Worm (Caenorhabditis elegans): Measurements from ENCODE around the gene lec-8.

lec-8 gene

DNA sequence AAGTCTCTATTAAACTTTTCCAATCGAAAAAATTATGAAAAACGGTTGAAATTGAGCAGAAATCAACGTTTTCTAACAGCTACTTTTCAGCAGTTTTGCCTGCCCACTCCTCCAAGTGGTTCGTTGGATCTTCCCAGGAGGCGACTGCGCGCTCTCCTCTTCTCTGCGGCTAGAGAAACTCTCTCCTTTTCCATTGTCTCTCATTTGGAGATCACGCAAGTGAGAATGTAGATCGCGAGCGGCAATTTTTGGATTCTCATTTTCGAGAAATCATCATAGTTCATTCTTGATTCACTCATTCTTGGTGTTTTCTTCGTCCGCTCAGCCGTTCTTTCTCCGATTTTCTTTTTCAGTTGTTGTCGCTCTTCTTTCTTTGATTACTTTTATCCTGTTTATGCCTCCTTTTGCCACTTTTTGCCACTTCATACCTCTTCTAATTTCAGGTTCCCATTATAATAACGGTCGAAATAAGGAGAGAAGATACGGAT, 33.5 kb downstream of the lec-8 start, which contains the start of gene mrp-4:
mrp-4 (plus strand) TSS at position 438 of the 488 bp plus-strand sequence.
- no peak for TF ChIP-seq ztf-16 (tag; optimal IDR thresholded peaks at IDR 0.05)
- TF ChIP-seq ref-2 (tag; optimal IDR thresholded peaks at IDR 0.05) = no peak
- TF ChIP-seq nfya-1 (tag; optimal IDR thresholded peaks at IDR 0.05) = no peak
- no peak for TF ChIP-seq tbx-7 (tag; optimal IDR thresholded peaks at IDR 0.05)
- TF ChIP-seq pros-1 (tag; optimal IDR thresholded peaks at IDR 0.05) = no peak
- no peak for TF ChIP-seq ets-4 (tag; optimal IDR thresholded peaks at IDR 0.05)
- no peak for TF ChIP-seq fkh-6 (tag; optimal IDR thresholded peaks at IDR 0.05)
- no peak for TF ChIP-seq ceh-45 (GFP tag; IDR thresholded peaks at IDR 0.05)
- TF ChIP-seq odd-2 (tag; optimal IDR thresholded peaks at IDR 0.05) = no peak
- TF ChIP-seq gmeb-2 (tag; optimal IDR thresholded peaks at IDR 0.05) = no peak
- TF ChIP-seq dve-1 (tag; optimal IDR thresholded peaks at IDR 0.05) = no peak
- TF ChIP-seq ahr-1 (tag; optimal IDR thresholded peaks at IDR 0.05) = no peak
- TF ChIP-seq madf-2 (tag; optimal IDR thresholded peaks at IDR 0.05) = no peak
- TF ChIP-seq pax-1 (tag; optimal IDR thresholded peaks at IDR 0.05) = no peak
- no peak for TF ChIP-seq elt-4 (tag; optimal IDR thresholded peaks at IDR 0.05)

DNA sequence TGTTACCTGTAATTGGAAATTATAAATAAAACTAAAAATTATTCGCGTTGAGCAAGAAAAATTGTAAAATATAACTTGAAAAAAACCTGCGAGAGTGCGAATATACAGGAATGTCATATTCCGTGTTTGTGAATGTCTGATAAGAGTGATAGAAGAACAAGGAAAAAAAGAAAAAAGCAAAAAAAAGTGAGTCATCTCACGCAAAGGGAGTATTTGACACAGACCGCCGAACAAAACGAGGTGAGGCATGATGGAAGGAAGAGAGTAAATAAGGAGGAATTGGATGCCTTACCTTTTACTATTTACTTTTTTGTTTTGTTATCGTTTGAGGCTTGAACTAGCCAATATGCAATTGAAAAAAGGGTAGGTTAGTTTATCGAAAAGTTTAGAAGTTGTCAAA, 42.0 kb downstream of the lec-8 start, which contains the start of gene F21G4.1:
F21G4.1 (minus strand) TSS at position 6 of the 400 bp plus-strand sequence.
- TF ChIP-seq zip-5 (tag; optimal IDR thresholded peaks at IDR 0.05) = no peak
- no peak for TF ChIP-seq hlh-6 (tag; optimal IDR thresholded peaks at IDR 0.05)
- no peak for TF ChIP-seq lin-11 (tag; optimal IDR thresholded peaks at IDR 0.05)
- no peak for TF ChIP-seq sox-2 (GFP tag; IDR thresholded peaks at IDR 0.05)
- TF ChIP-seq Y22D7AL.16 (tag; optimal IDR thresholded peaks at IDR 0.05) = no peak
- TF ChIP-seq F13H6.1 (tag; optimal IDR thresholded peaks at IDR 0.05) = no peak
- TF ChIP-seq unc-42 (tag; optimal IDR thresholded peaks at IDR 0.05) = no peak
- no peak for TF ChIP-seq pag-3 (tag; optimal IDR thresholded peaks at IDR 0.05; ENCODE audit: borderline replicate concordance)
- TF ChIP-seq che-1 (tag; optimal IDR thresholded peaks at IDR 0.05) = no peak
- no peak for TF ChIP-seq eyg-1 (tag; optimal IDR thresholded peaks at IDR 0.05)
- no peak for TF ChIP-seq elt-2 (tag; optimal IDR thresholded peaks at IDR 0.05)
- TF ChIP-seq ahr-1 (tag; optimal IDR thresholded peaks at IDR 0.05) = no peak
- no peak for TF ChIP-seq syd-9 (tag; optimal IDR thresholded peaks at IDR 0.05)
- TF ChIP-seq ceh-24 (tag; optimal IDR thresholded peaks at IDR 0.05) = no peak
- TF ChIP-seq T23F11.4 (GFP tag; optimal IDR thresholded peaks at IDR 0.05) = no peak
- no peak for TF ChIP-seq fkh-6 (tag; optimal IDR thresholded peaks at IDR 0.05)

DNA sequence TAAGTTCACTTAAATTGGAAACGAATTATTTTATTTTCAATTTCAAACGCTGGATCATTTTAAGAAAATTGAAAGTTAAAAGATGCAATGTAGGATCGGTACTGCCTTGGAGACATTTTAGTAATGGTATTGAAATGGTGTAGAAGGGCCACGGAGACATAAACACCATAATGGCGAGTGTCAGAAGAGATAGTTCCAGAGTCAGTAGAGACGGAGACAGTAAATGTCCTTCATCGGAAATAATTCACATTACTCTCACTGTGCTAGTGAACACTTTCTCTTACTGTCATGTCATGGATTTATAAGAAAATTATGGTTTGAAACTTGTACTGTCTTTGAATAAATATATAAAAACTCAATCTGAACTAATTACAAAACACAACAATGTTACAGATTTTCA, 42.7 kb downstream of the lec-8 start:
- TF ChIP-seq gmeb-2 (tag; optimal IDR thresholded peaks at IDR 0.05) = no peak
- no peak for TF ChIP-seq fkh-6 (tag; optimal IDR thresholded peaks at IDR 0.05)
- no peak for TF ChIP-seq hlh-6 (tag; optimal IDR thresholded peaks at IDR 0.05)
- TF ChIP-seq pat-9 (tag; optimal IDR thresholded peaks at IDR 0.05) = no peak
- TF ChIP-seq fax-1 (tag; optimal IDR thresholded peaks at IDR 0.05) = no peak
- no peak for TF ChIP-seq ceh-30 (tag; optimal IDR thresholded peaks at IDR 0.05)
- no peak for TF ChIP-seq F13H6.1 (tag; optimal IDR thresholded peaks at IDR 0.05)
- TF ChIP-seq K02D7.2 (tag; optimal IDR thresholded peaks at IDR 0.05) = no peak
- no peak for TF ChIP-seq pha-2 (tag; optimal IDR thresholded peaks at IDR 0.05)
- TF ChIP-seq hlh-30 (tag; optimal IDR thresholded peaks at IDR 0.05; ENCODE audit: insufficient read depth) = no peak
- TF ChIP-seq fkh-10 (GFP tag; optimal IDR thresholded peaks at IDR 0.05) = no peak
- no peak for TF ChIP-seq ets-4 (tag; optimal IDR thresholded peaks at IDR 0.05)
- TF ChIP-seq madf-2 (tag; optimal IDR thresholded peaks at IDR 0.05) = no peak

DNA sequence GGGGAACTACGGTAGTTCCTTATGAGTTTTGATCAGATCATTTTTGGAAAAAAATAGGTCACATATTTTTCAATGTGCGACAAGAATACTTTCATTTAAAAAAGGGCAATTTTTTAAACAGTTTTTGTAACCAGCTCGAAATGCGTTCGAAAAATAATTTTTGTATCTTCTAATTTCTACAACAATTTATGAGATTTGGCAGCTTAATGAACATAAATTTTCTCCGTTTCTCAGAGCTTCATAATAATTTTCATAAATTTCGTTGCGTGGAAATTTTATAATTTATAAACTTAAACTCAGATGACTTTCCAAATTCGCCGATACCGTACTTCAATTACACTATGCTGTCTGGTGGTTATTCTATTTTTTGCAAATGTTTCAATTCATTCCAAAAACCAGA, 44.5 kb downstream of the lec-8 start, which contains the start of gene F21G4.3:
F21G4.3 (plus strand) TSS at position 301 of the 400 bp plus-strand sequence.
- TF ChIP-seq ref-2 (tag; optimal IDR thresholded peaks at IDR 0.05) (no peak), hlh-6 (tag; optimal IDR thresholded peaks at IDR 0.05) (no peak)

All from whole organism, late embryonic.